Fruit fly (Drosophila melanogaster) whole organism, embryonic: ENCODE results near the gene CG14618.
A peak's percentile ranks its signal among the peaks of the same experiment; 100 is the strongest.

Source experiments
- CG10366 ChIP-seq: fragments of 200-800 bp; sonication (Bioruptor generic); IDR thresholded peaks from 2 replicates; pipeline ENCODE4 v1.3.6; 2022; ENCODE audit warnings: missing biosample characterization, missing genetic modification characterization
- CG10543 ChIP-seq: fragments of 200-800 bp; sonication (Bioruptor generic); optimal IDR thresholded peaks from 3 replicates; lab custom pipeline; 2017; ENCODE audit warnings: missing biosample characterization, mild to moderate bottlenecking, missing genetic modification characterization, moderate library complexity
- CG11696 ChIP-seq: fragments of 200-800 bp; sonication (Bioruptor generic); IDR thresholded peaks from 2 replicates; pipeline ENCODE4 v1.3.6; 2022; ENCODE audit warnings: missing biosample characterization, missing genetic modification characterization
- CG11723 ChIP-seq: fragments of 200-800 bp; sonication (Bioruptor generic); optimal IDR thresholded peaks from 2 replicates; lab custom pipeline; 2017; ENCODE audit warnings: missing biosample characterization, mild to moderate bottlenecking, missing genetic modification characterization
- CG12744 ChIP-seq: fragments of 200-800 bp; sonication (Bioruptor generic); optimal IDR thresholded peaks from 2 replicates; lab custom pipeline; 2016; ENCODE audit warnings: missing biosample characterization, missing genetic modification characterization
- CG15011 ChIP-seq: fragments of 200-800 bp; sonication (Bioruptor generic); optimal IDR thresholded peaks from 3 replicates; lab custom pipeline; 2018; ENCODE audit warnings: missing biosample characterization, mild to moderate bottlenecking, missing genetic modification characterization
- CG1603 ChIP-seq: fragments of 200-800 bp; sonication (Bioruptor generic); optimal IDR thresholded peaks from 2 replicates; lab custom pipeline; 2019; ENCODE audit warnings: missing biosample characterization, mild to moderate bottlenecking, missing genetic modification characterization, moderate library complexity
- CG17328 ChIP-seq: fragments of 200-800 bp; sonication (Bioruptor generic); IDR thresholded peaks from 2 replicates; pipeline ENCODE4 v1.3.6; 2022; ENCODE audit warnings: missing biosample characterization, missing genetic modification characterization
- CG17361 ChIP-seq: fragments of 200-800 bp; sonication (Bioruptor generic); IDR thresholded peaks from 3 replicates; pipeline ENCODE4 v1.3.6; 2022; ENCODE audit warnings: missing biosample characterization, missing genetic modification characterization
- CG2875 ChIP-seq: fragments of 200-800 bp; sonication (Bioruptor generic); optimal IDR thresholded peaks from 2 replicates; lab custom pipeline; 2017; ENCODE audit warnings: missing biosample characterization, mild to moderate bottlenecking, missing genetic modification characterization, missing genetic modification reagents
- CG3407 ChIP-seq: fragments of 200-800 bp; sonication (Bioruptor generic); optimal IDR thresholded peaks from 2 replicates; lab custom pipeline; 2018; ENCODE audit warnings: missing biosample characterization, mild to moderate bottlenecking, missing genetic modification characterization
- CG34422 ChIP-seq: fragments of 200-800 bp; sonication (Bioruptor generic); IDR thresholded peaks from 3 replicates; pipeline ENCODE4 v1.3.6; 2022; ENCODE audit warnings: missing biosample characterization, missing genetic modification characterization
- CG3995 ChIP-seq: fragments of 200-800 bp; sonication (Bioruptor generic); optimal IDR thresholded peaks from 3 replicates; lab custom pipeline; 2016; ENCODE audit warnings: missing biosample characterization, missing genetic modification characterization
- CG4617 ChIP-seq: fragments of 200-800 bp; sonication (Bioruptor generic); optimal IDR thresholded peaks from 3 replicates; lab custom pipeline; 2016; ENCODE audit warnings: missing biosample characterization, missing genetic modification characterization, borderline replicate concordance
- CG4730 ChIP-seq: fragments of 200-800 bp; sonication (Bioruptor generic); IDR thresholded peaks from 2 replicates; pipeline ENCODE4 v1.3.6; 2022; ENCODE audit warnings: missing biosample characterization, missing genetic modification characterization
- CG6254 ChIP-seq: fragments of 200-800 bp; sonication (Bioruptor generic); optimal IDR thresholded peaks from 3 replicates; lab custom pipeline; 2017; ENCODE audit warnings: mild to moderate bottlenecking, missing biosample characterization, missing genetic modification reagents, missing genetic modification characterization
- CG7963 ChIP-seq: fragments of 200-800 bp; sonication (Bioruptor generic); IDR thresholded peaks from 3 replicates; pipeline ENCODE4 v1.3.6; 2022; ENCODE audit warnings: missing biosample characterization, missing genetic modification characterization; ENCODE audit not compliant: partially characterized antibody
- CG8359 ChIP-seq: fragments of 200-800 bp; sonication (Bioruptor generic); optimal IDR thresholded peaks from 2 replicates; lab custom pipeline; 2017; ENCODE audit warnings: missing biosample characterization, mild to moderate bottlenecking, missing genetic modification characterization, borderline replicate concordance
- CG9215 ChIP-seq: fragments of 200-800 bp; sonication (Bioruptor generic); IDR thresholded peaks from 2 replicates; pipeline ENCODE4 v1.3.6; 2022; ENCODE audit warnings: missing biosample characterization, missing genetic modification characterization
- CG9609 ChIP-seq: fragments of 200-800 bp; sonication (Bioruptor generic); optimal IDR thresholded peaks from 3 replicates; lab custom pipeline; 2016; ENCODE audit warnings: missing biosample characterization, missing genetic modification characterization
- D19B ChIP-seq: fragments of 200-800 bp; sonication (Bioruptor generic); optimal IDR thresholded peaks from 2 replicates; lab custom pipeline; 2017; ENCODE audit warnings: missing biosample characterization, mild to moderate bottlenecking, missing genetic modification characterization
- Hand ChIP-seq: fragments of 200-800 bp; sonication (Bioruptor generic); optimal IDR thresholded peaks from 2 replicates; lab custom pipeline; 2017; ENCODE audit warnings: mild to moderate bottlenecking, missing biosample characterization, missing genetic modification reagents, missing genetic modification characterization
- Hey ChIP-seq: fragments of 200-800 bp; sonication (Bioruptor generic); optimal IDR thresholded peaks from 3 replicates; lab custom pipeline; 2018; ENCODE audit warnings: missing biosample characterization, mild to moderate bottlenecking, missing genetic modification characterization
- NK7.1 ChIP-seq: fragments of 200-800 bp; sonication (Bioruptor generic); optimal IDR thresholded peaks from 3 replicates; lab custom pipeline; 2016; ENCODE audit warnings: missing biosample characterization, missing genetic modification characterization
- Opbp ChIP-seq: fragments of 200-800 bp; sonication (Bioruptor generic); IDR thresholded peaks from 3 replicates; pipeline ENCODE4 v1.3.6; 2022; ENCODE audit warnings: missing biosample characterization, missing genetic modification characterization; ENCODE audit not compliant: partially characterized antibody
- Xrp1 ChIP-seq: fragments of 200-800 bp; sonication (Bioruptor generic); IDR thresholded peaks from 2 replicates; pipeline ENCODE4 v1.3.6; 2022; ENCODE audit warnings: missing biosample characterization, missing genetic modification characterization
- abd-A ChIP-seq: fragments of 200-800 bp; sonication (Bioruptor generic); optimal IDR thresholded peaks from 3 replicates; lab custom pipeline; 2019; ENCODE audit warnings: missing biosample characterization, mild to moderate bottlenecking, missing genetic modification characterization, moderate library complexity
- ara ChIP-seq: fragments of 200-800 bp; sonication (Bioruptor generic); IDR thresholded peaks from 2 replicates; pipeline ENCODE4 v1.3.6; 2022; ENCODE audit warnings: missing biosample characterization, missing genetic modification characterization
- bigmax ChIP-seq: fragments of 200-800 bp; sonication (Bioruptor generic); optimal IDR thresholded peaks from 2 replicates; lab custom pipeline; 2018; ENCODE audit warnings: missing biosample characterization, mild to moderate bottlenecking, missing genetic modification characterization
- chn ChIP-seq: fragments of 200-800 bp; sonication (Bioruptor generic); optimal IDR thresholded peaks from 2 replicates; lab custom pipeline; 2016; ENCODE audit warnings: missing biosample characterization, missing genetic modification characterization
- corto ChIP-seq: fragments of 200-800 bp; sonication (Bioruptor generic); optimal IDR thresholded peaks from 2 replicates; lab custom pipeline; 2016; ENCODE audit warnings: missing biosample characterization, mild to moderate bottlenecking, missing genetic modification characterization, moderate library complexity
- da ChIP-seq: fragments of 200-800 bp; sonication (Bioruptor generic); optimal IDR thresholded peaks from 2 replicates; lab custom pipeline; 2016; ENCODE audit warnings: missing biosample characterization, missing genetic modification characterization
- dan ChIP-seq: fragments of 200-800 bp; sonication (Bioruptor generic); IDR thresholded peaks from 2 replicates; pipeline ENCODE4 v1.3.6; 2022; ENCODE audit warnings: missing biosample characterization, missing genetic modification characterization
- emc ChIP-seq: fragments of 200-800 bp; sonication (Bioruptor generic); optimal IDR thresholded peaks from 2 replicates; lab custom pipeline; 2016; ENCODE audit warnings: missing biosample characterization, missing genetic modification characterization
- en ChIP-seq: fragments of 200-800 bp; sonication (Bioruptor generic); optimal IDR thresholded peaks from 2 replicates; lab custom pipeline; 2016; ENCODE audit warnings: missing biosample characterization, missing genetic modification characterization
- ewg ChIP-seq: fragments of 200-800 bp; sonication (Bioruptor generic); optimal IDR thresholded peaks from 3 replicates; lab custom pipeline; 2017; ENCODE audit warnings: mild to moderate bottlenecking, missing biosample characterization, missing genetic modification reagents, missing genetic modification characterization
- her ChIP-seq: fragments of 200-800 bp; sonication (Bioruptor generic); optimal IDR thresholded peaks from 2 replicates; lab custom pipeline; 2016; ENCODE audit warnings: missing biosample characterization, missing genetic modification characterization
- lab ChIP-seq: fragments of 200-800 bp; sonication (Bioruptor generic); optimal IDR thresholded peaks from 3 replicates; lab custom pipeline; 2017; ENCODE audit warnings: missing biosample characterization, missing genetic modification characterization, mild to moderate bottlenecking, moderate library complexity, missing genetic modification reagents
- lov ChIP-seq, 2 experiments: fragments of 200-800 bp in 1 of 2; fragments of >200 bp in 1 of 2; sonication (Bioruptor generic) in 1 of 2; IDR thresholded peaks in 1 of 2; optimal IDR thresholded peaks in 1 of 2; 2 replicates in 1 of 2; 3 replicates in 1 of 2; pipeline versions ENCODE4 v1.3.6 to Lab custom; 2017 to 2022; ENCODE audit warnings: missing biosample characterization in 1 of 2, missing genetic modification characterization in 1 of 2
- nom ChIP-seq: fragments of 200-800 bp; sonication (Bioruptor generic); optimal IDR thresholded peaks from 2 replicates; lab custom pipeline; 2017; ENCODE audit warnings: missing biosample characterization, missing genetic modification characterization, mild to moderate bottlenecking, moderate library complexity, missing genetic modification reagents
- pho ChIP-seq: fragments of 200-800 bp; sonication (Bioruptor generic); optimal IDR thresholded peaks from 2 replicates; lab custom pipeline; 2016; ENCODE audit warnings: missing biosample characterization, missing genetic modification characterization
- pros ChIP-seq: fragments of 200-800 bp; sonication (Bioruptor generic); optimal IDR thresholded peaks from 3 replicates; lab custom pipeline; 2019; ENCODE audit warnings: missing biosample characterization, mild to moderate bottlenecking, missing genetic modification characterization, moderate library complexity
- pzg ChIP-seq: fragments of 200-800 bp; sonication (Bioruptor generic); optimal IDR thresholded peaks from 3 replicates; lab custom pipeline; 2018; ENCODE audit warnings: missing biosample characterization, mild to moderate bottlenecking, missing genetic modification characterization, moderate library complexity
- sisA ChIP-seq: fragments of 200-800 bp; sonication (Bioruptor generic); IDR thresholded peaks from 2 replicates; pipeline ENCODE4 v1.3.6; 2022; ENCODE audit warnings: missing biosample characterization, missing genetic modification characterization
- slp2 ChIP-seq: fragments of 200-800 bp; sonication (Bioruptor generic); optimal IDR thresholded peaks from 2 replicates; lab custom pipeline; 2016; ENCODE audit warnings: missing biosample characterization, missing genetic modification characterization
- tna ChIP-seq: fragments of 200-800 bp; sonication (Bioruptor generic); IDR thresholded peaks from 2 replicates; pipeline ENCODE4 v1.3.6; 2022; ENCODE audit warnings: missing biosample characterization, missing genetic modification characterization; ENCODE audit not compliant: partially characterized antibody
- tx ChIP-seq: fragments of 200-800 bp; sonication (Bioruptor generic); optimal IDR thresholded peaks from 2 replicates; lab custom pipeline; 2016; ENCODE audit warnings: missing biosample characterization, missing genetic modification characterization
- wdn ChIP-seq: fragments of 200-800 bp; sonication (Bioruptor generic); IDR thresholded peaks from 2 replicates; pipeline ENCODE4 v1.3.6; 2022; ENCODE audit warnings: missing biosample characterization, missing genetic modification characterization
- yki ChIP-seq: fragments of >200 bp; optimal IDR thresholded peaks from 3 replicates; lab custom pipeline; 2018

CG14618 gene

dm6 chrX:22491028-22491769 lies 17.7 kb downstream of the CG14618 start (continued):
- TF ChIP-seq slp2 (GFP tag; lab: Kevin White, UChicago) = no peak
- no peak for TF ChIP-seq CG17328
- no peak for TF ChIP-seq her (GFP tag; lab: Kevin White, UChicago)
- no peak for TF ChIP-seq lov (optimal IDR thresholded peaks at IDR 0.05; lab: Kevin White, UChicago)
- no peak for TF ChIP-seq lov (GFP tag; IDR thresholded peaks at IDR 0.05; lab: Robert Waterston, UW)
- no peak for TF ChIP-seq da (GFP tag; lab: Kevin White, UChicago)
- TF ChIP-seq CG3995 (GFP tag; lab: Kevin White, UChicago) = no peak
- TF ChIP-seq CG4617 = no peak
- no peak for TF ChIP-seq wdn (GFP tag; lab: Robert Waterston, UW)
- TF ChIP-seq CG10543 (GFP tag; lab: Kevin White, UChicago) = peak; percentile 45
- TF ChIP-seq Xrp1 (GFP tag; lab: Robert Waterston, UW) = no peak
- peak; percentile 19 for TF ChIP-seq pho
- TF ChIP-seq CG3407 (GFP tag; lab: Kevin White, UChicago) = peak; percentile 20
- peak; percentile 16 for TF ChIP-seq ewg
- no peak for TF ChIP-seq pros (GFP tag; lab: Kevin White, UChicago)
- no peak for TF ChIP-seq bigmax (GFP tag; lab: Kevin White, UChicago)
- peak; percentile 20 for TF ChIP-seq Hand
- peak; percentile 64 for TF ChIP-seq D19B (GFP tag; lab: Kevin White, UChicago)
- no peak for TF ChIP-seq CG34422 (GFP tag; lab: Robert Waterston, UW)
- no peak for TF ChIP-seq chn (GFP tag; lab: Kevin White, UChicago)
- TF ChIP-seq ara (GFP tag; lab: Robert Waterston, UW) = no peak
- TF ChIP-seq emc (GFP tag; lab: Kevin White, UChicago) = no peak
- TF ChIP-seq tx (GFP tag; lab: Kevin White, UChicago) = peak; percentile 7
- no peak for TF ChIP-seq Hey (tag; lab: Kevin White, UChicago)
- no peak for TF ChIP-seq en
- no peak for TF ChIP-seq pzg (GFP tag; lab: Kevin White, UChicago)
- 0 out of 2 replicates have a peak, but pooled peaks have one; percentile 29 for TF ChIP-seq CG4730
- 0 out of 3 replicates have a peak, but pooled peaks have one; percentile 25 for TF ChIP-seq Opbp (GFP tag; lab: Robert Waterston, UW)
- TF ChIP-seq CG11696 (GFP tag; lab: Robert Waterston, UW) = no peak
- TF ChIP-seq CG9215 (GFP tag; lab: Robert Waterston, UW) = peak; percentile 51
- TF ChIP-seq CG1603 (tag; lab: Kevin White, UChicago) = no peak
- no peak for TF ChIP-seq nom (GFP tag; lab: Kevin White, UChicago)
- peak; percentile 79 for TF ChIP-seq CG17361
- TF ChIP-seq CG15011 (GFP tag; lab: Kevin White, UChicago) = peak; percentile 21
- TF ChIP-seq dan (GFP tag; lab: Robert Waterston, UW) = no peak
- TF ChIP-seq CG10366 (GFP tag; lab: Robert Waterston, UW) = no peak
- TF ChIP-seq lab (GFP tag; lab: Kevin White, UChicago) = peak; percentile 47
- TF ChIP-seq CG6254 (GFP tag; lab: Kevin White, UChicago) = no peak
- TF ChIP-seq corto = peak; percentile 19
- no peak for TF ChIP-seq yki
- TF ChIP-seq CG2875 (GFP tag; lab: Kevin White, UChicago) = peak; percentile 17
- peak; percentile 26 for TF ChIP-seq CG11723 (GFP tag; lab: Kevin White, UChicago)
- no peak for TF ChIP-seq abd-A (tag; lab: Kevin White, UChicago)
- no peak for TF ChIP-seq CG12744
- TF ChIP-seq CG7963 (GFP tag; lab: Robert Waterston, UW) = no peak
- TF ChIP-seq sisA (GFP tag; lab: Robert Waterston, UW) = 0 out of 2 replicates have a peak, but pooled peaks have one; percentile 31
- TF ChIP-seq NK7.1 = no peak
- TF ChIP-seq tna (GFP tag; lab: Robert Waterston, UW) = no peak
- TF ChIP-seq CG9609 (GFP tag; lab: Kevin White, UChicago) = no peak
- peak; percentile 51 for TF ChIP-seq CG8359 (GFP tag; lab: Kevin White, UChicago)
